Fruit fly (Drosophila melanogaster) whole organism, embryonic: Measurements from ENCODE around the gene Nazo.

Experiments used
- Bdp1 ChIP-seq: fragments of 200-800 bp; sonication (Bioruptor generic); optimal IDR thresholded peaks from 3 replicates; lab custom pipeline; 2016; ENCODE audit warnings: missing biosample characterization, missing genetic modification characterization
- CG10366 ChIP-seq: fragments of 200-800 bp; sonication (Bioruptor generic); IDR thresholded peaks from 2 replicates; pipeline ENCODE4 v1.3.6; 2022; ENCODE audit warnings: missing biosample characterization, missing genetic modification characterization
- CG10543 ChIP-seq: fragments of 200-800 bp; sonication (Bioruptor generic); optimal IDR thresholded peaks from 3 replicates; lab custom pipeline; 2017; ENCODE audit warnings: missing biosample characterization, mild to moderate bottlenecking, missing genetic modification characterization, moderate library complexity
- CG13296 ChIP-seq: fragments of 200-800 bp; sonication (Bioruptor generic); optimal IDR thresholded peaks from 3 replicates; lab custom pipeline; 2018; ENCODE audit warnings: missing biosample characterization, mild to moderate bottlenecking, missing genetic modification characterization
- CG13424 ChIP-seq: fragments of 200-800 bp; sonication (Bioruptor generic); optimal IDR thresholded peaks from 2 replicates; lab custom pipeline; 2019; ENCODE audit warnings: missing biosample characterization, mild to moderate bottlenecking, missing genetic modification characterization, moderate library complexity
- CG13624 ChIP-seq: fragments of 200-800 bp; sonication (Bioruptor generic); optimal IDR thresholded peaks from 2 replicates; lab custom pipeline; 2016; ENCODE audit warnings: missing biosample characterization, missing genetic modification characterization
- CG1603 ChIP-seq: fragments of 200-800 bp; sonication (Bioruptor generic); optimal IDR thresholded peaks from 2 replicates; lab custom pipeline; 2019; ENCODE audit warnings: missing biosample characterization, mild to moderate bottlenecking, missing genetic modification characterization, moderate library complexity
- CG17912 ChIP-seq: fragments of 200-800 bp; sonication (Bioruptor generic); optimal IDR thresholded peaks from 2 replicates; lab custom pipeline; 2018; ENCODE audit warnings: missing biosample characterization, mild to moderate bottlenecking, missing genetic modification characterization
- CG2875 ChIP-seq: fragments of 200-800 bp; sonication (Bioruptor generic); optimal IDR thresholded peaks from 2 replicates; lab custom pipeline; 2017; ENCODE audit warnings: missing biosample characterization, mild to moderate bottlenecking, missing genetic modification characterization, missing genetic modification reagents
- CG31365 ChIP-seq: fragments of 200-800 bp; sonication (Bioruptor generic); optimal IDR thresholded peaks from 2 replicates; lab custom pipeline; 2018; ENCODE audit warnings: missing biosample characterization, mild to moderate bottlenecking, missing genetic modification characterization
- CG3838 ChIP-seq: fragments of 200-800 bp; sonication (Bioruptor generic); optimal IDR thresholded peaks from 3 replicates; lab custom pipeline; 2016; ENCODE audit warnings: missing biosample characterization, missing genetic modification characterization
- CG3847 ChIP-seq: fragments of 200-800 bp; sonication (Bioruptor generic); IDR thresholded peaks from 2 replicates; pipeline ENCODE4 v1.3.6; 2022; ENCODE audit warnings: missing biosample characterization, missing genetic modification characterization
- CG4328 ChIP-seq: fragments of 200-800 bp; sonication (Bioruptor generic); optimal IDR thresholded peaks from 3 replicates; lab custom pipeline; 2017; ENCODE audit warnings: missing biosample characterization, missing genetic modification reagents, missing genetic modification characterization
- CG5953 ChIP-seq: fragments of 200-800 bp; sonication (Bioruptor generic); IDR thresholded peaks from 2 replicates; pipeline ENCODE4 v1.3.6; 2022; ENCODE audit warnings: missing biosample characterization, missing genetic modification characterization
- CG6254 ChIP-seq: fragments of 200-800 bp; sonication (Bioruptor generic); optimal IDR thresholded peaks from 3 replicates; lab custom pipeline; 2017; ENCODE audit warnings: mild to moderate bottlenecking, missing biosample characterization, missing genetic modification reagents, missing genetic modification characterization
- CG7372 ChIP-seq: fragments of 200-800 bp; sonication (Bioruptor generic); IDR thresholded peaks from 2 replicates; pipeline ENCODE4 v1.3.6; 2022; ENCODE audit warnings: missing biosample characterization, missing genetic modification characterization
- CG8281 ChIP-seq: fragments of 200-800 bp; sonication (Bioruptor generic); optimal IDR thresholded peaks from 2 replicates; lab custom pipeline; 2018; ENCODE audit warnings: missing biosample characterization, mild to moderate bottlenecking, missing genetic modification characterization, moderate library complexity
- CHES-1-like ChIP-seq: fragments of 200-800 bp; sonication (Bioruptor generic); optimal IDR thresholded peaks from 2 replicates; lab custom pipeline; 2016; ENCODE audit warnings: missing biosample characterization, missing genetic modification characterization
- Dll ChIP-seq: fragments of 200-800 bp; sonication (Bioruptor generic); IDR thresholded peaks from 4 replicates; pipeline ENCODE4 v1.3.6; 2022; ENCODE audit warnings: missing biosample characterization, missing genetic modification characterization; ENCODE audit not compliant: partially characterized antibody
- Doc3 ChIP-seq: fragments of 200-800 bp; sonication (Bioruptor generic); IDR thresholded peaks from 3 replicates; pipeline ENCODE4 v1.3.6; 2022; ENCODE audit warnings: missing biosample characterization, missing genetic modification characterization; ENCODE audit not compliant: partially characterized antibody
- HLHmδ ChIP-seq: fragments of 200-800 bp; sonication (Bioruptor generic); optimal IDR thresholded peaks from 2 replicates; lab custom pipeline; 2018; ENCODE audit warnings: missing biosample characterization, mild to moderate bottlenecking, missing genetic modification characterization, moderate library complexity
- Hr39 ChIP-seq: fragments of >200 bp; optimal IDR thresholded peaks from 2 replicates; lab custom pipeline; 2017
- Mrtf ChIP-seq: fragments of 200-800 bp; sonication (Bioruptor generic); IDR thresholded peaks from 3 replicates; pipeline ENCODE4 v1.3.6; 2022; ENCODE audit warnings: missing biosample characterization, missing genetic modification characterization
- NC2α ChIP-seq: fragments of 200-800 bp; sonication (Bioruptor generic); optimal IDR thresholded peaks from 2 replicates; lab custom pipeline; 2016; ENCODE audit warnings: missing biosample characterization, missing genetic modification characterization
- Nf-YA ChIP-seq: fragments of 200-800 bp; sonication (Bioruptor generic); IDR thresholded peaks from 2 replicates; pipeline ENCODE4 v1.3.6; 2022; ENCODE audit warnings: missing biosample characterization, missing genetic modification characterization
- Rfx ChIP-seq: fragments of 200-800 bp; sonication (Bioruptor generic); IDR thresholded peaks from 2 replicates; pipeline ENCODE4 v1.3.6; 2022; ENCODE audit warnings: missing biosample characterization, missing genetic modification characterization
- Sin3A ChIP-seq: fragments of >200 bp; optimal IDR thresholded peaks from 2 replicates; lab custom pipeline; 2018
- Sox102F ChIP-seq: fragments of 200-800 bp; sonication (Bioruptor generic); optimal IDR thresholded peaks from 2 replicates; lab custom pipeline; 2018; ENCODE audit warnings: missing biosample characterization, mild to moderate bottlenecking, missing genetic modification characterization, moderate library complexity
- Ssrp ChIP-seq: fragments of 200-800 bp; sonication (Bioruptor generic); optimal IDR thresholded peaks from 2 replicates; lab custom pipeline; 2018; ENCODE audit warnings: missing biosample characterization, mild to moderate bottlenecking, missing genetic modification characterization, moderate library complexity
- Stat92E ChIP-seq, 3 experiments: fragments of >200 bp in 2 of 3; fragments of 200-800 bp in 1 of 3; sonication (Bioruptor generic) in 1 of 3; optimal IDR thresholded peaks; 2 replicates each; lab custom pipeline; 2017 to 2019; ENCODE audit warnings: missing biosample characterization in 3 of 3, missing genetic modification characterization in 3 of 3, mild to moderate bottlenecking in 1 of 3, moderate library complexity in 1 of 3
- al ChIP-seq: fragments of 200-800 bp; sonication (Bioruptor generic); IDR thresholded peaks from 2 replicates; pipeline ENCODE4 v1.3.6; 2022; ENCODE audit warnings: missing biosample characterization, missing genetic modification characterization
- amos ChIP-seq: fragments of 200-800 bp; sonication (Bioruptor generic); IDR thresholded peaks from 2 replicates; pipeline ENCODE4 v1.3.6; 2022; ENCODE audit warnings: missing biosample characterization, missing genetic modification characterization; ENCODE audit not compliant: partially characterized antibody
- bsh ChIP-seq, 2 experiments: fragments of 200-800 bp; sonication (Bioruptor generic); optimal IDR thresholded peaks; 2 replicates each; lab custom pipeline; 2017 to 2018; ENCODE audit warnings: mild to moderate bottlenecking in 2 of 2, missing biosample characterization in 2 of 2, missing genetic modification characterization in 2 of 2, moderate library complexity in 1 of 2
- ci ChIP-seq: fragments of 200-800 bp; sonication (Bioruptor generic); IDR thresholded peaks from 3 replicates; pipeline ENCODE4 v1.3.6; 2022; ENCODE audit warnings: missing biosample characterization, missing genetic modification characterization
- dan ChIP-seq: fragments of 200-800 bp; sonication (Bioruptor generic); IDR thresholded peaks from 2 replicates; pipeline ENCODE4 v1.3.6; 2022; ENCODE audit warnings: missing biosample characterization, missing genetic modification characterization
- disco-r ChIP-seq: fragments of 200-800 bp; sonication (Bioruptor generic); optimal IDR thresholded peaks from 2 replicates; lab custom pipeline; 2016; ENCODE audit warnings: missing biosample characterization, missing genetic modification characterization
- dmrt99B ChIP-seq: fragments of 200-800 bp; sonication (Bioruptor generic); optimal IDR thresholded peaks from 2 replicates; lab custom pipeline; 2018; ENCODE audit warnings: missing biosample characterization, mild to moderate bottlenecking, missing genetic modification characterization, moderate library complexity
- dysf ChIP-seq: fragments of 200-800 bp; sonication (Bioruptor generic); IDR thresholded peaks from 3 replicates; pipeline ENCODE4 v1.3.6; 2022; ENCODE audit warnings: missing biosample characterization, missing genetic modification characterization
- ems ChIP-seq: fragments of 200-800 bp; sonication (Bioruptor generic); optimal IDR thresholded peaks from 3 replicates; lab custom pipeline; 2016; ENCODE audit warnings: missing biosample characterization, missing genetic modification characterization
- fd102C ChIP-seq: fragments of 200-800 bp; sonication (Bioruptor generic); optimal IDR thresholded peaks from 2 replicates; lab custom pipeline; 2018; ENCODE audit warnings: missing biosample characterization, mild to moderate bottlenecking, missing genetic modification characterization, moderate library complexity
- gro ChIP-seq: fragments of 200-800 bp; sonication (Bioruptor generic); optimal IDR thresholded peaks from 2 replicates; lab custom pipeline; 2016; ENCODE audit warnings: missing biosample characterization, missing genetic modification characterization
- gsb ChIP-seq: fragments of 200-800 bp; sonication (Bioruptor generic); IDR thresholded peaks from 2 replicates; pipeline ENCODE4 v1.3.6; 2022; ENCODE audit warnings: missing biosample characterization, missing genetic modification characterization
- mirr ChIP-seq: fragments of 200-800 bp; sonication (Bioruptor generic); optimal IDR thresholded peaks from 3 replicates; lab custom pipeline; 2018; ENCODE audit warnings: missing biosample characterization, mild to moderate bottlenecking, missing genetic modification characterization
- psq ChIP-seq: fragments of 200-800 bp; sonication (Bioruptor generic); optimal IDR thresholded peaks from 2 replicates; lab custom pipeline; 2017; ENCODE audit warnings: missing biosample characterization, missing genetic modification characterization
- ranshi ChIP-seq: fragments of 200-800 bp; sonication (Bioruptor generic); IDR thresholded peaks from 2 replicates; pipeline ENCODE4 v1.3.6; 2022; ENCODE audit warnings: missing biosample characterization, missing genetic modification characterization
- schlank ChIP-seq: fragments of 200-800 bp; sonication (Bioruptor generic); optimal IDR thresholded peaks from 2 replicates; lab custom pipeline; 2018; ENCODE audit warnings: missing biosample characterization, mild to moderate bottlenecking, missing genetic modification characterization
- sens-2 ChIP-seq: fragments of 200-800 bp; sonication (Bioruptor generic); IDR thresholded peaks from 2 replicates; pipeline ENCODE4 v1.3.6; 2022; ENCODE audit warnings: missing biosample characterization, missing genetic modification characterization
- sqz ChIP-seq: fragments of 200-800 bp; sonication (Bioruptor generic); optimal IDR thresholded peaks from 3 replicates; lab custom pipeline; 2018; ENCODE audit warnings: missing biosample characterization, mild to moderate bottlenecking, missing genetic modification characterization
- stc ChIP-seq: fragments of 200-800 bp; sonication (Bioruptor generic); IDR thresholded peaks from 2 replicates; pipeline ENCODE4 v1.3.6; 2022; ENCODE audit warnings: missing biosample characterization, missing genetic modification characterization
- tna ChIP-seq: fragments of 200-800 bp; sonication (Bioruptor generic); IDR thresholded peaks from 2 replicates; pipeline ENCODE4 v1.3.6; 2022; ENCODE audit warnings: missing biosample characterization, missing genetic modification characterization; ENCODE audit not compliant: partially characterized antibody
- usp ChIP-seq: fragments of >200 bp; optimal IDR thresholded peaks from 2 replicates; lab custom pipeline; 2017; ENCODE audit warnings: missing biosample characterization, missing genetic modification characterization
- zfh1 ChIP-seq: fragments of 200-800 bp; sonication (Bioruptor generic); IDR thresholded peaks from 3 replicates; pipeline ENCODE4 v1.3.6; 2022; ENCODE audit warnings: missing biosample characterization, missing genetic modification characterization

Nazo gene

dm6 chr3R:8256040-8256439 is 31.6 kb upstream of the Nazo start (continued):
- TF ChIP-seq CG8281 (tag; lab: Kevin White, UChicago), result no peak
- TF ChIP-seq CG5953 (GFP tag; lab: Robert Waterston, UW), result no peak
- TF ChIP-seq Sox102F (GFP tag; lab: Kevin White, UChicago), result peak; percentile 34
- TF ChIP-seq CG17912, result no peak
- 0 out of 2 replicates have a peak, but pooled peaks have one; percentile 4 for TF ChIP-seq al
- TF ChIP-seq Mrtf (GFP tag; lab: Robert Waterston, UW), result no peak
- TF ChIP-seq schlank, result no peak
- TF ChIP-seq Stat92E (GFP tag; optimal IDR thresholded peaks at IDR 0.05; lab: Kevin White, UChicago), result no peak
- no peak for TF ChIP-seq Doc3
- TF ChIP-seq sqz (GFP tag; lab: Kevin White, UChicago), result no peak
- TF ChIP-seq bsh (GFP tag; optimal IDR thresholded peaks at IDR 0.05; lab: Kevin White, UChicago), result peak in 1 of 2 experiments; percentile 9
- peak; percentile 53 for TF ChIP-seq Rfx
- no peak for TF ChIP-seq CG7372 (GFP tag; lab: Robert Waterston, UW)
- no peak for TF ChIP-seq CG3847 (GFP tag; lab: Robert Waterston, UW)
- TF ChIP-seq CG13296 (GFP tag; lab: Kevin White, UChicago), result peak; percentile 34
- TF ChIP-seq amos (GFP tag; lab: Robert Waterston, UW), result no peak
- TF ChIP-seq tna, result no peak
- peak; percentile 11 for TF ChIP-seq CG1603 (tag; lab: Kevin White, UChicago)
- TF ChIP-seq usp (GFP tag; lab: Kevin White, UChicago), result no peak
- no peak for TF ChIP-seq fd102C (GFP tag; lab: Kevin White, UChicago)
- TF ChIP-seq NC2α (GFP tag; lab: Kevin White, UChicago), result no peak
- no peak for TF ChIP-seq CHES-1-like (GFP tag; lab: Kevin White, UChicago)
- peak; percentile 44 for TF ChIP-seq dmrt99B
- TF ChIP-seq stc (GFP tag; lab: Robert Waterston, UW), result no peak
- TF ChIP-seq Hr39 (lab: Kevin White, UChicago), result no peak
- no peak for TF ChIP-seq ems
- no peak for TF ChIP-seq Sin3A (lab: Kevin White, UChicago)
- TF ChIP-seq Nf-YA (GFP tag; lab: Robert Waterston, UW), result no peak
- no peak for TF ChIP-seq HLHmδ (GFP tag; lab: Kevin White, UChicago)
- TF ChIP-seq sens-2 (GFP tag; lab: Robert Waterston, UW), result no peak
- TF ChIP-seq zfh1, result no peak
- TF ChIP-seq Dll (GFP tag; lab: Robert Waterston, UW), result no peak
- TF ChIP-seq Ssrp (tag; lab: Kevin White, UChicago), result no peak
- TF ChIP-seq ci (GFP tag; lab: Robert Waterston, UW), result no peak
- no peak for TF ChIP-seq CG3838 (GFP tag; lab: Kevin White, UChicago)
- TF ChIP-seq mirr (GFP tag; lab: Kevin White, UChicago), result no peak
- TF ChIP-seq dysf (GFP tag; lab: Robert Waterston, UW), result peak; percentile 53; the same call in 2 of the 3 replicates
- TF ChIP-seq gro, result peak; percentile 26
- no peak for TF ChIP-seq CG31365 (tag; lab: Kevin White, UChicago)
- TF ChIP-seq ranshi (GFP tag; lab: Robert Waterston, UW), result 0 out of 2 replicates have a peak, but pooled peaks have one; percentile 17
- peak; percentile 26 for TF ChIP-seq CG13424 (tag; lab: Kevin White, UChicago)
- no peak for TF ChIP-seq CG10366 (GFP tag; lab: Robert Waterston, UW)
- no peak for TF ChIP-seq dan
- peak; percentile 27 for TF ChIP-seq CG13624
- TF ChIP-seq psq (GFP tag; lab: Kevin White, UChicago), result no peak
- no peak for TF ChIP-seq Bdp1
- peak; percentile 37; the same call in 1 of the 2 replicates for TF ChIP-seq gsb
- no peak for TF ChIP-seq CG4328
- no peak for TF ChIP-seq disco-r (GFP tag; lab: Kevin White, UChicago)
- TF ChIP-seq CG2875 (GFP tag; lab: Kevin White, UChicago), result no peak
- no peak for TF ChIP-seq CG6254
- TF ChIP-seq CG10543, result no peak
